Fruit fly (Drosophila melanogaster) whole organism, embryonic: Measurements from ENCODE around the gene Ilp6.

Experiments
- ATbp ChIP-seq: fragments of 200-800 bp; sonication (Bioruptor generic); optimal IDR thresholded peaks from 2 replicates; lab custom pipeline; 2017; ENCODE audit warnings: missing biosample characterization, mild to moderate bottlenecking, missing genetic modification characterization, missing genetic modification reagents
- Antp ChIP-seq: fragments of 200-800 bp; sonication (Bioruptor generic); optimal IDR thresholded peaks from 3 replicates; lab custom pipeline; 2016; ENCODE audit warnings: missing biosample characterization, missing genetic modification characterization
- CG10147 ChIP-seq: fragments of 200-800 bp; sonication (Bioruptor generic); optimal IDR thresholded peaks from 2 replicates; lab custom pipeline; 2019; ENCODE audit warnings: missing biosample characterization, mild to moderate bottlenecking, missing genetic modification characterization, moderate library complexity
- CG10366 ChIP-seq: fragments of 200-800 bp; sonication (Bioruptor generic); IDR thresholded peaks from 2 replicates; pipeline ENCODE4 v1.3.6; 2022; ENCODE audit warnings: missing biosample characterization, missing genetic modification characterization
- CG10462 ChIP-seq: fragments of 200-800 bp; sonication (Bioruptor generic); optimal IDR thresholded peaks from 2 replicates; lab custom pipeline; 2016; ENCODE audit warnings: missing biosample characterization, missing genetic modification characterization
- CG11085 ChIP-seq: fragments of 200-800 bp; sonication (Bioruptor generic); IDR thresholded peaks from 2 replicates; pipeline ENCODE4 v1.3.6; 2022; ENCODE audit warnings: missing biosample characterization, missing genetic modification characterization
- CG11398 ChIP-seq: fragments of 200-800 bp; sonication (Bioruptor generic); optimal IDR thresholded peaks from 2 replicates; lab custom pipeline; 2016; ENCODE audit warnings: missing biosample characterization, missing genetic modification characterization
- CG12659 ChIP-seq: fragments of 200-800 bp; sonication (Bioruptor generic); optimal IDR thresholded peaks from 3 replicates; lab custom pipeline; 2017; ENCODE audit warnings: mild to moderate bottlenecking, missing biosample characterization, missing genetic modification reagents, missing genetic modification characterization
- CG12769 ChIP-seq: fragments of 200-800 bp; sonication (Bioruptor generic); optimal IDR thresholded peaks from 2 replicates; lab custom pipeline; 2019; ENCODE audit warnings: missing biosample characterization, mild to moderate bottlenecking, missing genetic modification characterization, moderate library complexity
- CG13123 ChIP-seq: fragments of 200-800 bp; sonication (Bioruptor generic); optimal IDR thresholded peaks from 2 replicates; lab custom pipeline; 2016; ENCODE audit warnings: missing biosample characterization, missing genetic modification characterization
- CG14441 ChIP-seq: fragments of 200-800 bp; sonication (Bioruptor generic); IDR thresholded peaks from 2 replicates; pipeline ENCODE4 v1.3.6; 2022; ENCODE audit warnings: missing biosample characterization, missing genetic modification characterization
- CG14710 ChIP-seq: fragments of 200-800 bp; sonication (Bioruptor generic); optimal IDR thresholded peaks from 3 replicates; lab custom pipeline; 2019; ENCODE audit warnings: missing biosample characterization, mild to moderate bottlenecking, missing genetic modification characterization, moderate library complexity
- CG16863 ChIP-seq: fragments of 200-800 bp; sonication (Bioruptor generic); optimal IDR thresholded peaks from 3 replicates; lab custom pipeline; 2016; ENCODE audit warnings: missing biosample characterization, missing genetic modification characterization
- CG32767 ChIP-seq: fragments of 200-800 bp; sonication (Bioruptor generic); IDR thresholded peaks from 2 replicates; pipeline ENCODE4 v1.3.6; 2022; ENCODE audit warnings: missing biosample characterization, missing genetic modification characterization
- CG3838 ChIP-seq: fragments of 200-800 bp; sonication (Bioruptor generic); optimal IDR thresholded peaks from 3 replicates; lab custom pipeline; 2016; ENCODE audit warnings: missing biosample characterization, missing genetic modification characterization
- CG3847 ChIP-seq: fragments of 200-800 bp; sonication (Bioruptor generic); IDR thresholded peaks from 2 replicates; pipeline ENCODE4 v1.3.6; 2022; ENCODE audit warnings: missing biosample characterization, missing genetic modification characterization
- CG3995 ChIP-seq: fragments of 200-800 bp; sonication (Bioruptor generic); optimal IDR thresholded peaks from 3 replicates; lab custom pipeline; 2016; ENCODE audit warnings: missing biosample characterization, missing genetic modification characterization
- CG4820 ChIP-seq: fragments of 200-800 bp; sonication (Bioruptor generic); optimal IDR thresholded peaks from 3 replicates; lab custom pipeline; 2016; ENCODE audit warnings: missing biosample characterization, missing genetic modification characterization
- CG5180 ChIP-seq: fragments of 200-800 bp; sonication (Bioruptor generic); optimal IDR thresholded peaks from 3 replicates; lab custom pipeline; 2017; ENCODE audit warnings: missing biosample characterization, missing genetic modification characterization, mild to moderate bottlenecking, moderate library complexity, missing genetic modification reagents
- CG6175 ChIP-seq: fragments of 200-800 bp; sonication (Bioruptor generic); IDR thresholded peaks from 3 replicates; pipeline ENCODE4 v1.3.6; 2022; ENCODE audit warnings: missing biosample characterization, missing genetic modification characterization
- CG6854 ChIP-seq: fragments of 200-800 bp; sonication (Bioruptor generic); optimal IDR thresholded peaks from 3 replicates; lab custom pipeline; 2017; ENCODE audit warnings: missing biosample characterization, mild to moderate bottlenecking, missing genetic modification characterization
- CG7745 ChIP-seq: fragments of 200-800 bp; sonication (Bioruptor generic); optimal IDR thresholded peaks from 2 replicates; lab custom pipeline; 2018; ENCODE audit warnings: missing biosample characterization, mild to moderate bottlenecking, missing genetic modification characterization, moderate library complexity
- CG9797 ChIP-seq: fragments of 200-800 bp; sonication (Bioruptor generic); optimal IDR thresholded peaks from 3 replicates; lab custom pipeline; 2018; ENCODE audit warnings: missing biosample characterization, mild to moderate bottlenecking, missing genetic modification characterization
- Dll ChIP-seq: fragments of 200-800 bp; sonication (Bioruptor generic); IDR thresholded peaks from 4 replicates; pipeline ENCODE4 v1.3.6; 2022; ENCODE audit warnings: missing biosample characterization, missing genetic modification characterization; ENCODE audit not compliant: partially characterized antibody
- Elba2 ChIP-seq: fragments of 200-800 bp; sonication (Bioruptor generic); optimal IDR thresholded peaks from 3 replicates; lab custom pipeline; 2016; ENCODE audit warnings: missing biosample characterization, missing genetic modification characterization
- Hr51 ChIP-seq, 2 experiments: fragments of 200-800 bp; sonication (Bioruptor generic); optimal IDR thresholded peaks; 2 replicates in 1 of 2; 3 replicates in 1 of 2; lab custom pipeline; 2016 to 2018; ENCODE audit warnings: missing biosample characterization in 2 of 2, missing genetic modification characterization in 2 of 2, mild to moderate bottlenecking in 1 of 2, moderate library complexity in 1 of 2
- Lpt ChIP-seq: fragments of >200 bp; optimal IDR thresholded peaks from 2 replicates; lab custom pipeline; 2018; ENCODE audit warnings: missing biosample characterization, missing genetic modification characterization
- Max ChIP-seq: fragments of 200-800 bp; sonication (Bioruptor generic); optimal IDR thresholded peaks from 2 replicates; lab custom pipeline; 2016; ENCODE audit warnings: missing biosample characterization, mild to moderate bottlenecking, missing genetic modification characterization
- NFAT ChIP-seq: fragments of 200-800 bp; sonication (Bioruptor generic); IDR thresholded peaks from 2 replicates; pipeline ENCODE4 v1.3.6; 2022; ENCODE audit warnings: missing biosample characterization, missing genetic modification characterization
- Neu2 ChIP-seq: fragments of 200-800 bp; sonication (Bioruptor generic); optimal IDR thresholded peaks from 3 replicates; lab custom pipeline; 2016; ENCODE audit warnings: missing biosample characterization, missing genetic modification characterization, borderline replicate concordance
- Oli ChIP-seq: fragments of 200-800 bp; sonication (Bioruptor generic); optimal IDR thresholded peaks from 2 replicates; lab custom pipeline; 2018; ENCODE audit warnings: missing biosample characterization, mild to moderate bottlenecking, missing genetic modification characterization, moderate library complexity
- ato ChIP-seq: fragments of 200-800 bp; sonication (Bioruptor generic); IDR thresholded peaks from 2 replicates; pipeline ENCODE4 v1.3.6; 2022; ENCODE audit warnings: missing biosample characterization, missing genetic modification characterization; ENCODE audit not compliant: partially characterized antibody
- cato ChIP-seq: fragments of 200-800 bp; sonication (Bioruptor generic); optimal IDR thresholded peaks from 2 replicates; lab custom pipeline; 2016; ENCODE audit warnings: missing biosample characterization, missing genetic modification characterization, borderline replicate concordance
- danr ChIP-seq: fragments of 200-800 bp; sonication (Bioruptor generic); IDR thresholded peaks from 2 replicates; pipeline ENCODE4 v1.3.6; 2022; ENCODE audit warnings: missing biosample characterization, missing genetic modification characterization
- grau ChIP-seq: fragments of 200-800 bp; optimal IDR thresholded peaks from 3 replicates; lab custom pipeline; 2019; ENCODE audit warnings: missing biosample characterization, mild to moderate bottlenecking, missing genetic modification characterization, moderate library complexity
- hb ChIP-seq: fragments of 200-800 bp; sonication (Bioruptor generic); IDR thresholded peaks from 3 replicates; pipeline ENCODE4 v1.3.6; 2022; ENCODE audit warnings: missing biosample characterization, missing genetic modification characterization; ENCODE audit not compliant: partially characterized antibody
- kay ChIP-seq: fragments of 200-800 bp; sonication (Bioruptor generic); optimal IDR thresholded peaks from 2 replicates; lab custom pipeline; 2016; ENCODE audit warnings: missing biosample characterization, missing genetic modification characterization
- lilli ChIP-seq: fragments of 200-800 bp; sonication (Bioruptor generic); optimal IDR thresholded peaks from 3 replicates; lab custom pipeline; 2016; ENCODE audit warnings: missing biosample characterization, missing genetic modification characterization
- nom ChIP-seq: fragments of 200-800 bp; sonication (Bioruptor generic); optimal IDR thresholded peaks from 2 replicates; lab custom pipeline; 2017; ENCODE audit warnings: missing biosample characterization, missing genetic modification characterization, mild to moderate bottlenecking, moderate library complexity, missing genetic modification reagents
- odd ChIP-seq: fragments of 200-800 bp; sonication (Bioruptor generic); optimal IDR thresholded peaks from 2 replicates; lab custom pipeline; 2017; ENCODE audit warnings: missing biosample characterization, mild to moderate bottlenecking, missing genetic modification characterization
- pan ChIP-seq, 4 experiments: fragments of >200 bp in 3 of 4; fragments of 200-800 bp in 1 of 4; sonication (Bioruptor generic) in 1 of 4; optimal IDR thresholded peaks in 3 of 4; IDR thresholded peaks in 1 of 4; 2 replicates each; pipeline versions ENCODE4 v1.3.6 to Lab custom; 2017 to 2022; ENCODE audit warnings: missing biosample characterization in 2 of 4, missing genetic modification characterization in 2 of 4, mixed read lengths in 1 of 4
- scrt ChIP-seq: fragments of 200-800 bp; sonication (Bioruptor generic); optimal IDR thresholded peaks from 2 replicates; lab custom pipeline; 2018; ENCODE audit warnings: missing biosample characterization, mild to moderate bottlenecking, missing genetic modification characterization, moderate library complexity
- sens ChIP-seq: fragments of 200-800 bp; sonication (Bioruptor generic); peaks from one replicate; lab custom pipeline; 2016; ENCODE audit warnings: missing biosample characterization, missing genetic modification characterization
- sr ChIP-seq: fragments of 200-800 bp; sonication (Bioruptor generic); IDR thresholded peaks from 3 replicates; pipeline ENCODE4 v1.3.6; 2022; ENCODE audit warnings: missing biosample characterization, missing genetic modification characterization
- ttk ChIP-seq: fragments of 200-800 bp; sonication (Bioruptor generic); IDR thresholded peaks from 2 replicates; pipeline ENCODE4 v2.1.2; 2022; ENCODE audit warnings: missing biosample characterization, missing genetic modification characterization
- wek ChIP-seq: fragments of 200-800 bp; sonication (Bioruptor generic); optimal IDR thresholded peaks from 3 replicates; lab custom pipeline; 2018; ENCODE audit warnings: missing biosample characterization, mild to moderate bottlenecking, missing genetic modification characterization, moderate library complexity
- z ChIP-seq: fragments of 200-800 bp; sonication (Bioruptor generic); IDR thresholded peaks from 3 replicates; pipeline ENCODE4 v1.3.6; 2022; ENCODE audit warnings: missing biosample characterization, missing genetic modification characterization

The Ilp6 gene

dm6 chrX:2301613-2302522 lies 32.6 kb downstream of the Ilp6 start (continued):
- TF ChIP-seq lilli (GFP tag; lab: Kevin White, UChicago) (peak; percentile 78), ATbp (GFP tag; lab: Kevin White, UChicago) (peak; percentile 79), Oli (tag; lab: Kevin White, UChicago) (peak; percentile 88), CG7745 (no peak), ttk (peak; percentile 83), danr (peak; percentile 82), hb (GFP tag; lab: Robert Waterston, UW) (no peak), CG3838 (GFP tag; lab: Kevin White, UChicago) (peak; percentile 53), CG16863 (GFP tag; lab: Kevin White, UChicago) (peak; percentile 80), CG6854 (GFP tag; lab: Kevin White, UChicago) (peak; percentile 69), CG11398 (GFP tag; lab: Kevin White, UChicago) (peak; percentile 77), CG3995 (GFP tag; lab: Kevin White, UChicago) (peak; percentile 20), Elba2 (GFP tag; lab: Kevin White, UChicago) (no peak), pan (optimal IDR thresholded peaks at IDR 0.05; lab: Kevin White, UChicago) (no peak), pan (GFP tag; optimal IDR thresholded peaks at IDR 0.05 in 1 of 2, IDR thresholded peaks at IDR 0.05 in 1 of 2) (peak in 1 of 2 experiments; percentile 87), CG10366 (peak; percentile 68), CG11085 (GFP tag; lab: Robert Waterston, UW) (peak; percentile 53; the same call in 1 of the 2 replicates), Lpt (no peak), grau (tag; lab: Kevin White, UChicago) (peak; percentile 81), nom (GFP tag; lab: Kevin White, UChicago) (peak; percentile 3), Neu2 (GFP tag; lab: Kevin White, UChicago) (no peak), cato (GFP tag; lab: Kevin White, UChicago) (peak; percentile 50), kay (GFP tag; lab: Kevin White, UChicago) (peak; percentile 59), CG12769 (tag; lab: Kevin White, UChicago) (peak; percentile 81), CG14710 (tag; lab: Kevin White, UChicago) (peak; percentile 74), odd (GFP tag; lab: Kevin White, UChicago) (peak; percentile 62), CG6175 (GFP tag; lab: Robert Waterston, UW) (peak; percentile 23; the same call in 1 of the 3 replicates), CG14441 (GFP tag; lab: Robert Waterston, UW) (peak; percentile 87), Antp (GFP tag; lab: Kevin White, UChicago) (peak; percentile 89), z (GFP tag; lab: Robert Waterston, UW) (peak; percentile 47; the same call in 1 of the 3 replicates), Dll (GFP tag; lab: Robert Waterston, UW) (no peak), CG4820 (peak; percentile 75), CG10462 (GFP tag; lab: Kevin White, UChicago) (peak; percentile 34), CG10147 (GFP tag; lab: Kevin White, UChicago) (peak; percentile 58), wek (peak; percentile 67), CG9797 (no peak), CG5180 (peak; percentile 70), CG13123 (GFP tag; lab: Kevin White, UChicago) (peak; percentile 44), Max (GFP tag; lab: Kevin White, UChicago) (peak; percentile 58), sr (GFP tag; lab: Robert Waterston, UW) (peak; percentile 68; the same call in 1 of the 3 replicates), scrt (peak; percentile 60), CG12659 (GFP tag; lab: Kevin White, UChicago) (peak; percentile 85), Hr51 (GFP tag; optimal IDR thresholded peaks at IDR 0.05; lab: Kevin White, UChicago) (peak; percentile 44 to 82), ato (no peak), CG3847 (GFP tag; lab: Robert Waterston, UW) (peak; percentile 61), NFAT (GFP tag; lab: Robert Waterston, UW) (peak; percentile 60; the same call in 1 of the 2 replicates), sens (GFP tag; lab: Kevin White, UChicago) (peak; percentile 98), CG32767 (GFP tag; lab: Robert Waterston, UW) (peak; percentile 90)
